Worm (Caenorhabditis elegans) whole organism, late embryonic: ENCODE data around the gene F21H7.2.

Experiments
- C08G9.2 ChIP-seq: sonication (generic microtip); optimal IDR thresholded peaks from 2 replicates; lab custom pipeline; 2016; ENCODE audit warnings: mild to moderate bottlenecking, missing genetic modification characterization, moderate library complexity, missing compliant biosample characterization
- C38D4.7 ChIP-seq: fragments of 200-800 bp; sonication (Bioruptor generic); optimal IDR thresholded peaks from 2 replicates; lab custom pipeline; 2018; ENCODE audit warnings: mild to moderate bottlenecking, missing genetic modification characterization, moderate library complexity, missing compliant biosample characterization
- K02D7.2 ChIP-seq: sonication (generic microtip); optimal IDR thresholded peaks from 2 replicates; lab custom pipeline; 2017; ENCODE audit warnings: mild to moderate bottlenecking, missing genetic modification characterization, missing compliant biosample characterization
- T23F11.4 ChIP-seq: fragments of 200-800 bp; sonication (Bioruptor generic); optimal IDR thresholded peaks from 2 replicates; lab custom pipeline; 2018; ENCODE audit warnings: mild to moderate bottlenecking, missing genetic modification characterization, missing compliant biosample characterization
- Y22D7AL.16 ChIP-seq: sonication (generic microtip); optimal IDR thresholded peaks from 2 replicates; lab custom pipeline; 2016; ENCODE audit warnings: missing genetic modification characterization, missing compliant biosample characterization
- ahr-1 ChIP-seq: sonication (generic microtip); optimal IDR thresholded peaks from 2 replicates; lab custom pipeline; 2016; ENCODE audit warnings: missing genetic modification characterization, missing compliant biosample characterization
- ceh-18 ChIP-seq: sonication (generic microtip); optimal IDR thresholded peaks from 2 replicates; lab custom pipeline; 2016; ENCODE audit warnings: missing genetic modification characterization, missing compliant biosample characterization
- ceh-19 ChIP-seq: fragments of 200-800 bp; sonication (Bioruptor generic); optimal IDR thresholded peaks from 2 replicates; lab custom pipeline; 2018; ENCODE audit warnings: mild to moderate bottlenecking, missing genetic modification characterization, missing compliant biosample characterization
- ceh-30 ChIP-seq: fragments of 150-350 bp; optimal IDR thresholded peaks from 2 replicates; lab custom pipeline; 2014; ENCODE audit warnings: missing biosample characterization, missing genetic modification characterization
- ceh-31 ChIP-seq: sonication (generic microtip); optimal IDR thresholded peaks from 2 replicates; lab custom pipeline; 2016; ENCODE audit warnings: missing genetic modification characterization, missing compliant biosample characterization
- ceh-34 ChIP-seq: sonication (generic microtip); optimal IDR thresholded peaks from 2 replicates; lab custom pipeline; 2016; ENCODE audit warnings: mild to moderate bottlenecking, missing genetic modification characterization, missing compliant biosample characterization
- ceh-45 ChIP-seq: fragments of 200-800 bp; sonication (Bioruptor generic); IDR thresholded peaks from 2 replicates; pipeline ENCODE4 v1.3.6; 2022; ENCODE audit warnings: missing genetic modification reagents, missing genetic modification characterization, missing compliant biosample characterization
- ceh-6 ChIP-seq: fragments of 200-800 bp; sonication (Bioruptor generic); optimal IDR thresholded peaks from 2 replicates; lab custom pipeline; 2018; ENCODE audit warnings: mild to moderate bottlenecking, missing genetic modification characterization, missing compliant biosample characterization
- ceh-9 ChIP-seq: sonication (generic microtip); optimal IDR thresholded peaks from 2 replicates; lab custom pipeline; 2016; ENCODE audit warnings: mild to moderate bottlenecking, missing genetic modification characterization, inconsistent platforms, missing compliant biosample characterization
- che-1 ChIP-seq: sonication (generic microtip); optimal IDR thresholded peaks from 2 replicates; lab custom pipeline; 2016; ENCODE audit warnings: mild to moderate bottlenecking, missing genetic modification characterization, missing compliant biosample characterization
- dve-1 ChIP-seq: sonication (generic microtip); optimal IDR thresholded peaks from 2 replicates; lab custom pipeline; 2017; ENCODE audit warnings: antibody characterized with exemption, mild to moderate bottlenecking, missing genetic modification characterization, missing compliant biosample characterization
- elt-2 ChIP-seq: sonication (generic microtip); optimal IDR thresholded peaks from 2 replicates; lab custom pipeline; 2016; ENCODE audit warnings: missing genetic modification reagents, missing genetic modification characterization, missing compliant biosample characterization
- elt-4 ChIP-seq: sonication (generic microtip); optimal IDR thresholded peaks from 2 replicates; lab custom pipeline; 2016; ENCODE audit warnings: missing genetic modification characterization, missing compliant biosample characterization
- ets-4 ChIP-seq: sonication (generic microtip); optimal IDR thresholded peaks from 2 replicates; lab custom pipeline; 2016; ENCODE audit warnings: missing genetic modification characterization, missing compliant biosample characterization
- fkh-10 ChIP-seq: fragments of 150-350 bp; optimal IDR thresholded peaks from 2 replicates; lab custom pipeline; 2014; ENCODE audit warnings: missing biosample characterization, missing genetic modification reagents, missing genetic modification characterization
- fkh-6 ChIP-seq: sonication (generic microtip); optimal IDR thresholded peaks from 2 replicates; lab custom pipeline; 2016; ENCODE audit warnings: missing genetic modification characterization, missing compliant biosample characterization
- hlh-15 ChIP-seq: sonication (generic microtip); optimal IDR thresholded peaks from 2 replicates; lab custom pipeline; 2016; ENCODE audit warnings: missing genetic modification characterization, missing compliant biosample characterization
- hlh-30 ChIP-seq: sonication (generic microtip); optimal IDR thresholded peaks from 2 replicates; lab custom pipeline; 2017; ENCODE audit warnings: antibody characterized with exemption, missing genetic modification characterization, missing compliant biosample characterization; ENCODE audit not compliant: insufficient read depth
- hlh-6 ChIP-seq: sonication (generic microtip); optimal IDR thresholded peaks from 2 replicates; lab custom pipeline; 2016; ENCODE audit warnings: missing genotype, missing genetic modification characterization, missing compliant biosample characterization
- hlh-8 ChIP-seq: sonication (generic microtip); optimal IDR thresholded peaks from 2 replicates; lab custom pipeline; 2016; ENCODE audit warnings: missing genotype, missing genetic modification characterization, missing compliant biosample characterization
- odd-2 ChIP-seq: sonication (generic microtip); optimal IDR thresholded peaks from 2 replicates; lab custom pipeline; 2017; ENCODE audit warnings: antibody characterized with exemption, mild to moderate bottlenecking, missing genetic modification characterization, missing compliant biosample characterization
- pag-3 ChIP-seq: sonication (generic microtip); optimal IDR thresholded peaks from 2 replicates; lab custom pipeline; 2016; ENCODE audit warnings: missing compliant biosample characterization, missing genetic modification characterization, borderline replicate concordance
- pax-1 ChIP-seq: fragments of 150-350 bp; optimal IDR thresholded peaks from 2 replicates; lab custom pipeline; 2014; ENCODE audit warnings: missing biosample characterization, missing genetic modification characterization
- pha-2 ChIP-seq: sonication (generic microtip); optimal IDR thresholded peaks from 2 replicates; lab custom pipeline; 2017; ENCODE audit warnings: mild to moderate bottlenecking, missing genetic modification characterization, missing compliant biosample characterization
- pha-4 ChIP-seq: fragments of 150-350 bp; optimal IDR thresholded peaks from 2 replicates; lab custom pipeline; 2018; ENCODE audit warnings: missing biosample characterization, missing genetic modification reagents, missing genetic modification characterization
- pqm-1 ChIP-seq: sonication (generic microtip); optimal IDR thresholded peaks from 2 replicates; lab custom pipeline; 2016; ENCODE audit warnings: missing genetic modification characterization, missing compliant biosample characterization
- pros-1 ChIP-seq: fragments of 150-350 bp; optimal IDR thresholded peaks from 2 replicates; lab custom pipeline; 2014; ENCODE audit warnings: missing biosample characterization, missing genetic modification reagents, missing genetic modification characterization
- ref-2 ChIP-seq: sonication (generic microtip); optimal IDR thresholded peaks from 2 replicates; lab custom pipeline; 2016; ENCODE audit warnings: missing genetic modification characterization, missing compliant biosample characterization
- sox-2 ChIP-seq: fragments of 200-800 bp; sonication (Bioruptor generic); IDR thresholded peaks from 2 replicates; pipeline ENCODE4 v1.3.6; 2022; ENCODE audit warnings: missing genetic modification reagents, missing genetic modification characterization, missing compliant biosample characterization
- tbx-2 ChIP-seq: sonication (generic microtip); optimal IDR thresholded peaks from 2 replicates; lab custom pipeline; 2016; ENCODE audit warnings: missing genetic modification characterization, missing compliant biosample characterization
- ttx-3 ChIP-seq: sonication (generic microtip); optimal IDR thresholded peaks from 2 replicates; lab custom pipeline; 2016; ENCODE audit warnings: missing genetic modification reagents, missing genetic modification characterization, missing compliant biosample characterization
- unc-42 ChIP-seq: sonication (generic microtip); optimal IDR thresholded peaks from 2 replicates; lab custom pipeline; 2016; ENCODE audit warnings: missing genotype, missing genetic modification characterization, missing compliant biosample characterization
- unc-86 ChIP-seq: sonication (generic microtip); optimal IDR thresholded peaks from 2 replicates; lab custom pipeline; 2016; ENCODE audit warnings: missing genetic modification characterization, missing compliant biosample characterization

F21H7.2 gene

ce11 chrV:16226581-16226980 lies 3.2 kb downstream of the F21H7.2 start, which contains the start of gene F11A5.13:
Gene F11A5.13, minus strand, starts transcription at chrV:16226681.
- TF ChIP-seq ceh-30 (tag; lab: Kevin White, UChicago) = no peak
- no peak for TF ChIP-seq ceh-6 (GFP tag; lab: Kevin White, UChicago)
- TF ChIP-seq pag-3 (tag; lab: Kevin White, UChicago) = no peak

ce11 chrV:16225524-16226116 lies 4.2 kb downstream of the F21H7.2 start:
- TF ChIP-seq elt-4 (tag; lab: Kevin White, UChicago) (no peak), elt-2 (tag; lab: Kevin White, UChicago) (no peak), hlh-30 (no peak), ceh-31 (tag; lab: Kevin White, UChicago) (no peak), hlh-6 (tag; lab: Kevin White, UChicago) (no peak), unc-42 (no peak), fkh-10 (GFP tag; lab: Kevin White, UChicago) (no peak), T23F11.4 (GFP tag; lab: Kevin White, UChicago) (no peak), K02D7.2 (tag; lab: Kevin White, UChicago) (no peak), odd-2 (tag; lab: Kevin White, UChicago) (no peak), pros-1 (no peak), C38D4.7 (GFP tag; lab: Kevin White, UChicago) (no peak), hlh-8 (tag; lab: Kevin White, UChicago) (no peak), dve-1 (tag; lab: Kevin White, UChicago) (no peak), ceh-9 (no peak), pha-2 (tag; lab: Kevin White, UChicago) (no peak)
- TF ChIP-seq, all 69 proteins: peak for 0

ce11 chrV:16224027-16224426 lies 5.8 kb downstream of the F21H7.2 start, which contains the start of gene stdh-2:
Gene stdh-2, plus strand, starts transcription at chrV:16224327.
- TF ChIP-seq C38D4.7 (GFP tag; lab: Kevin White, UChicago) (no peak), ahr-1 (tag; lab: Kevin White, UChicago) (no peak), unc-86 (tag; lab: Kevin White, UChicago) (no peak), hlh-30 (no peak), ref-2 (tag; lab: Kevin White, UChicago) (no peak), ets-4 (no peak), elt-4 (tag; lab: Kevin White, UChicago) (no peak), che-1 (no peak), fkh-6 (tag; lab: Kevin White, UChicago) (no peak), ceh-34 (no peak), pha-4 (tag; lab: Kevin White, UChicago) (no peak), C08G9.2 (tag; lab: Kevin White, UChicago) (no peak), unc-42 (no peak), Y22D7AL.16 (tag; lab: Kevin White, UChicago) (no peak), ceh-19 (no peak), dve-1 (tag; lab: Kevin White, UChicago) (no peak), pag-3 (tag; lab: Kevin White, UChicago) (no peak), ceh-30 (tag; lab: Kevin White, UChicago) (no peak), pqm-1 (tag; lab: Kevin White, UChicago) (no peak)

ce11 chrV:16220020-16220419 lies 9.8 kb downstream of the F21H7.2 start:
- TF ChIP-seq hlh-15 (tag; lab: Kevin White, UChicago) = no peak
- no peak for TF ChIP-seq che-1
- TF ChIP-seq C08G9.2 (tag; lab: Kevin White, UChicago) = no peak
- TF ChIP-seq ceh-18 (tag; lab: Kevin White, UChicago) = no peak
- no peak for TF ChIP-seq tbx-2 (tag; lab: Kevin White, UChicago)
- TF ChIP-seq pha-4 (tag; lab: Kevin White, UChicago) = no peak
- no peak for TF ChIP-seq unc-42
- no peak for TF ChIP-seq T23F11.4 (GFP tag; lab: Kevin White, UChicago)
- TF ChIP-seq pros-1 = no peak
- no peak for TF ChIP-seq ttx-3 (tag; lab: Kevin White, UChicago)
- no peak for TF ChIP-seq pax-1 (tag; lab: Kevin White, UChicago)
- TF ChIP-seq ceh-45 (GFP tag; lab: Robert Waterston, UW) = no peak
- no peak for TF ChIP-seq pag-3 (tag; lab: Kevin White, UChicago)
- no peak for TF ChIP-seq pha-2 (tag; lab: Kevin White, UChicago)
- TF ChIP-seq sox-2 = no peak
- TF ChIP-seq, all 69 proteins: peak for 0
